Worm (Caenorhabditis elegans): ENCODE data around the gene grl-26.

grl-26 gene

ce11 chrIV:295734-296201, 26.8 kb downstream of the grl-26 start (continued):
- TF ChIP-seq daf-16 (GFP tag; optimal IDR thresholded peaks at IDR 0.05): no peak
- peak; percentile 78 for TF ChIP-seq daf-16 (tag; optimal IDR thresholded peaks at IDR 0.05)
- TF ChIP-seq lim-7 (GFP tag; IDR thresholded peaks at IDR 0.05): no peak
- no peak for TF ChIP-seq R02D3.7 (tag; optimal IDR thresholded peaks at IDR 0.05)
- TF ChIP-seq pha-4 (GFP tag; IDR thresholded peaks at IDR 0.05): no peak
- TF ChIP-seq pha-4 (tag; optimal IDR thresholded peaks at IDR 0.05): no peak
- TF ChIP-seq lsy-2 (tag; optimal IDR thresholded peaks at IDR 0.05): no peak
- no peak for TF ChIP-seq F26F4.8 (GFP tag; conservative IDR thresholded peaks at IDR 0.05)
- no peak for TF ChIP-seq zfp-2 (tag; optimal IDR thresholded peaks at IDR 0.05)
- TF ChIP-seq egl-43 (GFP tag; IDR thresholded peaks at IDR 0.05): no peak
- TF ChIP-seq pqm-1 (tag; optimal IDR thresholded peaks at IDR 0.05): peak; percentile 76
- TF ChIP-seq mxl-3 (GFP tag; optimal IDR thresholded peaks at IDR 0.05): peak; percentile 44
- no peak for TF ChIP-seq spr-1 (tag; optimal IDR thresholded peaks at IDR 0.05)
- no peak for TF ChIP-seq zag-1 (tag; optimal IDR thresholded peaks at IDR 0.05)
- TF ChIP-seq nhr-6 (tag; optimal IDR thresholded peaks at IDR 0.05): no peak
- TF ChIP-seq ama-1 (optimal IDR thresholded peaks at IDR 0.05): no peak
- no peak for TF ChIP-seq vab-7 (GFP tag; IDR thresholded peaks at IDR 0.05)
- TF ChIP-seq hlh-11 (tag; optimal IDR thresholded peaks at IDR 0.05): peak; percentile 89
- TF ChIP-seq aha-1 (tag): peak; percentile 85
- peak; percentile 67 for TF ChIP-seq nhr-28 (tag; optimal IDR thresholded peaks at IDR 0.05)
- no peak for TF ChIP-seq ztf-11 (tag; optimal IDR thresholded peaks at IDR 0.05)
- TF ChIP-seq madf-9 (GFP tag; conservative IDR thresholded peaks at IDR 0.05): no peak
- TF ChIP-seq unc-39 (tag; optimal IDR thresholded peaks at IDR 0.05): no peak
- TF ChIP-seq dmd-9 (GFP tag; IDR thresholded peaks at IDR 0.05): no peak
- TF ChIP-seq dpl-1 (GFP tag; optimal IDR thresholded peaks at IDR 0.05): no peak
- TF ChIP-seq daf-8 (GFP tag; IDR thresholded peaks at IDR 0.05): no peak
- TF ChIP-seq nhr-76 (tag; optimal IDR thresholded peaks at IDR 0.05): no peak
- TF ChIP-seq lin-39 (tag; optimal IDR thresholded peaks at IDR 0.05): no peak
- no peak for TF ChIP-seq F37D6.2 (tag; optimal IDR thresholded peaks at IDR 0.05)
- no peak for TF ChIP-seq lin-15B (tag; optimal IDR thresholded peaks at IDR 0.05)

ce11 chrIV:294737-295136, 27.9 kb downstream of the grl-26 start:
- peak; percentile 30 for TF ChIP-seq hlh-11 (tag; optimal IDR thresholded peaks at IDR 0.05)
- 0 out of 2 replicates have a peak, but pooled peaks have one; percentile 14 for TF ChIP-seq hmg-1.1 (GFP tag; IDR thresholded peaks at IDR 0.05)
- no peak for TF ChIP-seq unc-39 (tag; optimal IDR thresholded peaks at IDR 0.05)
- no peak for TF ChIP-seq lin-39 (tag; optimal IDR thresholded peaks at IDR 0.05)
- peak; percentile 46 for TF ChIP-seq mxl-3 (GFP tag; optimal IDR thresholded peaks at IDR 0.05)
- no peak for TF ChIP-seq zip-2 (tag; optimal IDR thresholded peaks at IDR 0.05)
- no peak for TF ChIP-seq egl-43 (GFP tag; IDR thresholded peaks at IDR 0.05)
- 0 out of 2 replicates have a peak, but pooled peaks have one; percentile 12 for TF ChIP-seq ceh-20 (GFP tag; IDR thresholded peaks at IDR 0.05)
- no peak for TF ChIP-seq daf-16 (GFP tag; optimal IDR thresholded peaks at IDR 0.05)
- peak; percentile 20 for TF ChIP-seq daf-16 (tag; optimal IDR thresholded peaks at IDR 0.05)
- no peak for TF ChIP-seq skn-1 (tag; optimal IDR thresholded peaks at IDR 0.05)
- 0 out of 2 replicates have a peak, but pooled peaks have one; percentile 6 for TF ChIP-seq tra-1 (GFP tag; IDR thresholded peaks at IDR 0.05)
- peak; percentile 54 for TF ChIP-seq nhr-28 (tag; optimal IDR thresholded peaks at IDR 0.05)
- 0 out of 2 replicates have a peak, but pooled peaks have one; percentile 12 for TF ChIP-seq php-3 (GFP tag; IDR thresholded peaks at IDR 0.05)
- peak; percentile 14; the same call in 1 of the 2 replicates for TF ChIP-seq dmd-6 (GFP tag; IDR thresholded peaks at IDR 0.05)
- TF ChIP-seq nhr-102 (tag; optimal IDR thresholded peaks at IDR 0.05): no peak
- peak; percentile 21 for TF ChIP-seq dve-1 (tag; optimal IDR thresholded peaks at IDR 0.05; ENCODE audit: insufficient read depth)
- 0 out of 2 replicates have a peak, but pooled peaks have one; percentile 31 for TF ChIP-seq dmd-8 (GFP tag; IDR thresholded peaks at IDR 0.05)
- peak; percentile 38; the same call in 1 of the 2 replicates for TF ChIP-seq lin-1 (GFP tag; IDR thresholded peaks at IDR 0.05)
- peak; percentile 28; the same call in 1 of the 2 replicates for TF ChIP-seq T26A8.4 (GFP tag; IDR thresholded peaks at IDR 0.05)
- no peak for TF ChIP-seq madf-5 (GFP tag; IDR thresholded peaks at IDR 0.05)
- TF ChIP-seq ceh-62 (tag; optimal IDR thresholded peaks at IDR 0.05): no peak
- TF ChIP-seq pha-4 (GFP tag; IDR thresholded peaks at IDR 0.05): peak; percentile 6; the same call in 1 of the 2 replicates
- no peak for TF ChIP-seq pha-4 (tag; optimal IDR thresholded peaks at IDR 0.05)
- peak; percentile 25 for TF ChIP-seq duxl-1 (tag; optimal IDR thresholded peaks at IDR 0.05; ENCODE audit: poor library complexity)
- TF ChIP-seq hlh-30 (tag; optimal IDR thresholded peaks at IDR 0.05; ENCODE audit: insufficient read depth): peak; percentile 35
